Fruit fly (Drosophila melanogaster) whole organism, adult: ENCODE results near the gene CG14391.

Experiments
- CG11617 ChIP-seq: fragments of 200-800 bp; sonication (Bioruptor generic); optimal IDR thresholded peaks from 2 replicates; lab custom pipeline; 2017; ENCODE audit warnings: mild to moderate bottlenecking, missing biosample characterization, missing genetic modification reagents, missing genetic modification characterization
- CG12768 ChIP-seq: fragments of 200-800 bp; sonication (Bioruptor generic); optimal IDR thresholded peaks from 2 replicates; lab custom pipeline; 2017; ENCODE audit warnings: missing biosample characterization, missing genetic modification characterization, mild to moderate bottlenecking, moderate library complexity, missing genetic modification reagents
- CG14711 ChIP-seq: fragments of 200-800 bp; sonication (Bioruptor generic); optimal IDR thresholded peaks from 2 replicates; lab custom pipeline; 2018; ENCODE audit warnings: missing biosample characterization, mild to moderate bottlenecking, missing genetic modification characterization, moderate library complexity
- CG5204 ChIP-seq: fragments of 200-800 bp; sonication (Bioruptor generic); optimal IDR thresholded peaks from 2 replicates; lab custom pipeline; 2016; ENCODE audit warnings: missing biosample characterization, missing genetic modification characterization
- CG7045 ChIP-seq: fragments of 200-800 bp; sonication (Bioruptor generic); optimal IDR thresholded peaks from 2 replicates; lab custom pipeline; 2017; ENCODE audit warnings: missing biosample characterization, mild to moderate bottlenecking, missing genetic modification characterization
- Clk ChIP-seq: fragments of 200-800 bp; sonication (Bioruptor generic); optimal IDR thresholded peaks from 2 replicates; lab custom pipeline; 2017; ENCODE audit warnings: missing biosample characterization, missing genetic modification characterization
- bab1 ChIP-seq: fragments of 200-800 bp; sonication (Bioruptor generic); optimal IDR thresholded peaks from 3 replicates; lab custom pipeline; 2019; ENCODE audit warnings: missing biosample characterization, mild to moderate bottlenecking, missing genetic modification characterization, moderate library complexity
- kay ChIP-seq: fragments of 200-800 bp; sonication (Bioruptor generic); peaks from one replicate; lab custom pipeline; 2016; ENCODE audit warnings: missing biosample characterization, missing genetic modification characterization, borderline replicate concordance
- ovo ChIP-seq: fragments of 200-800 bp; sonication (Bioruptor generic); optimal IDR thresholded peaks from 2 replicates; lab custom pipeline; 2016; ENCODE audit warnings: missing biosample characterization, missing genetic modification characterization
- pad ChIP-seq: fragments of 200-800 bp; sonication (Bioruptor generic); optimal IDR thresholded peaks from 3 replicates; lab custom pipeline; 2017; ENCODE audit warnings: missing biosample characterization, missing genetic modification characterization, mild to moderate bottlenecking, moderate library complexity, missing genetic modification reagents
- tj ChIP-seq: fragments of 200-800 bp; sonication (Bioruptor generic); optimal IDR thresholded peaks from 3 replicates; lab custom pipeline; 2017; ENCODE audit warnings: missing biosample characterization, mild to moderate bottlenecking, missing genetic modification characterization, moderate library complexity

DNA sequence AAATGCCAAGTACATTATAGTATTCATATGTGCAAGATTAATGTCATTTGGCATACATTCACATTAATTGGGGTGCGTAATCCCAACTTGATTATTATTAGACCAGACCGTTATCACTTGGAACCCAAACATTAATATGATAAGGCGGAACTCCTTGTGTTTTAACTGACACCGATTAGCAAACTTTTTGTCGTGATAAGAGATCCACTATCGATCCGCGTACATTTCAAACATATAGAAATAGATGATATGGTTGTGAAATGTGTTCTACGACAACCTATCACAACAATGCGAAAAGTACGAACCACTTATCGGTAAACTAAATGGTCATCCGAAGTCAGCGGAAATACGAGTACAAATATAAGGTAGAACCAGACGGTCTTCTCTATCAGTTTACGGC, 44.6 kb upstream of the CG14391 start, which contains the start of gene Ugt37A2:
- TF ChIP-seq CG12768 (GFP tag; lab: Kevin White, UChicago) (no peak), pad (GFP tag; lab: Kevin White, UChicago) (no peak), tj (no peak), CG11617 (GFP tag; lab: Kevin White, UChicago) (no peak), kay (GFP tag; lab: Kevin White, UChicago) (peak; percentile 68), ovo (GFP tag; lab: Kevin White, UChicago) (no peak), CG14711 (tag; lab: Kevin White, UChicago) (no peak), CG7045 (GFP tag; lab: Kevin White, UChicago) (no peak), bab1 (GFP tag; lab: Kevin White, UChicago) (no peak), CG5204 (no peak), Clk (no peak)
